Worm (Caenorhabditis elegans) whole organism, young adult: ENCODE data around the gene snx-13.
"Not testable (repeated sequence)": the region's sequence is repeated elsewhere in the genome, so short reads cannot be mapped to it uniquely, and the experiment has no call there.

ENCODE experiments used
- aptf-2 ChIP-seq: fragments of 200-800 bp; sonication (Bioruptor generic); conservative IDR thresholded peaks from 2 replicates; pipeline ENCODE4 v1.3.6; 2022; ENCODE audit warnings: missing genetic modification reagents, missing genetic modification characterization, missing compliant biosample characterization
- tbx-9 ChIP-seq: sonication (generic microtip); optimal IDR thresholded peaks from 2 replicates; lab custom pipeline; 2016; ENCODE audit warnings: borderline replicate concordance, missing genetic modification characterization, inconsistent platforms, missing compliant biosample characterization
- unc-130 ChIP-seq: sonication (generic microtip); optimal IDR thresholded peaks from 2 replicates; lab custom pipeline; 2016; ENCODE audit warnings: missing genetic modification reagents, missing genetic modification characterization, missing compliant biosample characterization

DNA sequence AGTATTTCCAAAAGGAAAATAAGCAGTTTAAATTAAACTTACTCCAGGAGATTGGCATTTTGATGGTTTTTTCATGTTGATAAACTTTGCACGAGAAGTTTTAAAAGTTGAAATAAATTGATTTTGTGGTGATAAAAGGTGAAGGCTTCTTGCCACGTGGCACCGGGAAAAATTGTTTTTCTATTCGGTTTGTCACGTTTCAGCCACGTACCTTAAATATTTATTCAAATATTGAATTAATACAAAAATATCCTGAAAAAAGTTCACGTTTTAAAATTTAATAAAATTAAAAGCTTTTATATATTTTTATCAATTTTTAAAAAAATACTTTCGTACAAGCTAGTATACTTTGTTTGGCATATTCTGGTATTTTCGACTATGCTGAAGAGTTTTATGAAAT, 16.4 kb downstream of the snx-13 start, which contains the start of gene Y116A8C.24:
- TF ChIP-seq aptf-2; tbx-9 (tag; lab: Kevin White, UChicago); unc-130: not testable (repeated sequence)
